Worm (Caenorhabditis elegans): ENCODE measurements around the gene hlb-1.

The hlb-1 gene

DNA sequence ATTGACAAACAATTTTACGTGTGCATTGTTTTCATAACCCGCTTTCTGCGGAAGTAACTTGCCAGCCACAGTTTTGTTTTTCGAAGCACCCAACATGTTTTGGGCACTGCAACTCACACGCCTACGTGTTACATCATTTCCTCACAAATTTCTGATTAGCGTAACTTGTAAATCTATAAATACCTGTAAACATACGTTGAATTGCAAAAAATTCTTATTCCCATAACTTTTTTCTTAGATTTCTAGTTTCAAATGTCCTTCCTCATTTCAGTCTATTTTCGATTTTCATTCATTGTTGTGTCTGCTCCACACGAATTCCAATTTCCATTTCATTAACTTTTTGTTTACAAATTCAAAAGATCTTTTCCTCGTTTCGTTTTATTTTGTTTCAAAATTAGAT lies 42.2 kb downstream of the hlb-1 start:
- no peak for TF ChIP-seq ceh-13 (GFP tag; optimal IDR thresholded peaks at IDR 0.05)
- no peak for TF ChIP-seq pes-1 (GFP tag; IDR thresholded peaks at IDR 0.05)
- TF ChIP-seq F13C5.2 (tag; optimal IDR thresholded peaks at IDR 0.05): no peak
- no peak for TF ChIP-seq sea-1 (GFP tag; conservative IDR thresholded peaks at IDR 0.05)
- TF ChIP-seq ama-1 (optimal IDR thresholded peaks at IDR 0.05): no peak
- no peak for TF ChIP-seq tbx-11 (GFP tag; IDR thresholded peaks at IDR 0.05)
- TF ChIP-seq ets-7 (tag; optimal IDR thresholded peaks at IDR 0.05): no peak
- TF ChIP-seq hnd-1 (tag; optimal IDR thresholded peaks at IDR 0.05): no peak
- no peak for TF ChIP-seq ceh-36 (tag; optimal IDR thresholded peaks at IDR 0.05)
- TF ChIP-seq hmg-4 (GFP tag; optimal IDR thresholded peaks at IDR 0.05): no peak
- no peak for TF ChIP-seq tra-4 (tag; optimal IDR thresholded peaks at IDR 0.05)
- TF ChIP-seq hmbx-1 (tag; optimal IDR thresholded peaks at IDR 0.05): no peak
- no peak for TF ChIP-seq scrt-1 (GFP tag; IDR thresholded peaks at IDR 0.05)
- no peak for TF ChIP-seq B0310.2 (tag; optimal IDR thresholded peaks at IDR 0.05)
- no peak for TF ChIP-seq aly-1 (tag; optimal IDR thresholded peaks at IDR 0.05)
- no peak for TF ChIP-seq flt-1 (GFP tag; IDR thresholded peaks at IDR 0.05)
- no peak for TF ChIP-seq tbx-37 (GFP tag; conservative IDR thresholded peaks at IDR 0.05)

DNA sequence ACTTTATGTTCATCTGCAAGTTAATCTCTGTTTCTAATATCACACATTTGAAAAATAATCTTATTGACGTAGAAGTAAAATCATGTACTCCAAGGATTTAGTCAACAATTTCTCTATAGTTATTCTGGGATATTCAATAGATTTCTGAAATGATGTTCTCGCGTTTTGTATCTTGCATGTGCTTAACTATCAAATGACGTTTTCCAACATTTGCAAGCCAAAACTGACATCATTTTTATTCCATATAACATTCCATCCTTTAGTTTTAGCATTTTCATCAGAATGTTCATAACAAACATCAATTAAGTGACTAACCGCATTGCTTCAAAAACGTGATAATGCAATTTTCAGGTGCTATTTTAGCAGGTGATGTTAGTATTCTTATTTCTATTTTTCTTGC lies 44.5 kb downstream of the hlb-1 start:
- TF ChIP-seq ets-7 (tag; optimal IDR thresholded peaks at IDR 0.05): no peak

DNA sequence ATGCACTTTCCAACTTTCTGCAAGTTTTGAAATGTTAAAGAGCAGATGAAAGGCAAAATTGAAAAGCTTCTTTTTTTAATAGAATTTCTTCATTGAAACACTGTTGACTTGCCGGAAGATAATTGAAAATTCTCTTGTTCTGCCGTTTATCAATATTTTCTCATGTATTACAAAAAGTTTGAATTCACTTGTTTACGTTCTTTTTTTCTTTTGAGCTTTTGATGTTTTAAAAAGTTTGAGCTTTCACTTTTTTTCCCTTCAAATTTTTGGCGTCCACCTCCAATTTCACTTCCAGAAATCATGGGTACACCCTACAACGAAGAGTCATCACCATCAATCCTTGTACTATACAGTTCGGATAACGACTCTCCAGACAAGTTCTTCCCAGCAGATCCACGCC lies 48.4 kb downstream of the hlb-1 start, which contains the start of gene F19D8.2:
Gene F19D8.2 (plus strand): TSS at position 301 of the 400 bp plus-strand sequence.
- TF ChIP-seq hmg-4 (GFP tag; optimal IDR thresholded peaks at IDR 0.05) (no peak), ama-1 (optimal IDR thresholded peaks at IDR 0.05) (no peak), sea-1 (GFP tag; conservative IDR thresholded peaks at IDR 0.05) (no peak), scrt-1 (GFP tag; IDR thresholded peaks at IDR 0.05) (no peak), ceh-36 (tag; optimal IDR thresholded peaks at IDR 0.05) (no peak)

DNA sequence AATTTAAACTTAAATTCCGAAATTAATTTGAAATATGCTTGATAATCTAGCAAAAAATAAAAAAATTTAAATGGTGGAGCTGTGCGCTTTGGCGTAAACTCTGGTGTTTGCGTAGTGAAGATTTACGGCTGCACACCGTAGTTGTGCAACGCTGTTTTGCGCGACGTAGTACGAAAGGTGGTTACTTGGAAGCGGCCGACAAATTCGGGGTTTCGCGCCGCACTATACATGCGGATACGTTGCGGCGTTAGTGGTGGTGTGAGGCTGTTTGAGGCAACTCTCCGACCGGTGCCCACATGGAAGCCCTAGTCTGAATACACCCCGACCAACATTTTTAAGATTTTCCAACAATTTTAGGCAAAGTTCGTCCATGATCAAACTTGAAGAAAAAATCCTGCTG lies 49.1 kb downstream of the hlb-1 start:
- no peak for TF ChIP-seq F13C5.2 (tag; optimal IDR thresholded peaks at IDR 0.05)
- TF ChIP-seq tra-4 (tag; optimal IDR thresholded peaks at IDR 0.05): no peak
- no peak for TF ChIP-seq ets-7 (tag; optimal IDR thresholded peaks at IDR 0.05)
- TF ChIP-seq hmbx-1 (tag; optimal IDR thresholded peaks at IDR 0.05): no peak
- no peak for TF ChIP-seq tbx-37 (GFP tag; conservative IDR thresholded peaks at IDR 0.05)
- TF ChIP-seq flt-1 (GFP tag; IDR thresholded peaks at IDR 0.05): no peak
- no peak for TF ChIP-seq hnd-1 (tag; optimal IDR thresholded peaks at IDR 0.05)
- no peak for TF ChIP-seq ceh-36 (tag; optimal IDR thresholded peaks at IDR 0.05)
- TF ChIP-seq aly-1 (tag; optimal IDR thresholded peaks at IDR 0.05): no peak
- TF ChIP-seq B0310.2 (tag; optimal IDR thresholded peaks at IDR 0.05): no peak
- no peak for TF ChIP-seq scrt-1 (GFP tag; IDR thresholded peaks at IDR 0.05)
- TF ChIP-seq hmg-4 (GFP tag; optimal IDR thresholded peaks at IDR 0.05): no peak
- TF ChIP-seq ama-1 (optimal IDR thresholded peaks at IDR 0.05): no peak
- no peak for TF ChIP-seq ceh-13 (GFP tag; optimal IDR thresholded peaks at IDR 0.05)
- TF ChIP-seq tbx-11 (GFP tag; IDR thresholded peaks at IDR 0.05): no peak

ce11 chrX:13823482-13823881 lies 59.1 kb downstream of the hlb-1 start, which contains the start of gene twk-23:
Gene twk-23, minus strand, starts transcription at chrX:13823582.
- TF ChIP-seq hnd-1 (tag; optimal IDR thresholded peaks at IDR 0.05) (no peak), B0310.2 (tag; optimal IDR thresholded peaks at IDR 0.05) (no peak), sea-1 (GFP tag; conservative IDR thresholded peaks at IDR 0.05) (no peak), ceh-36 (tag; optimal IDR thresholded peaks at IDR 0.05) (no peak), tbx-37 (GFP tag; conservative IDR thresholded peaks at IDR 0.05) (no peak), ceh-13 (GFP tag; optimal IDR thresholded peaks at IDR 0.05) (no peak), aly-1 (tag; optimal IDR thresholded peaks at IDR 0.05) (no peak), pes-1 (GFP tag; IDR thresholded peaks at IDR 0.05) (no peak), hmbx-1 (tag; optimal IDR thresholded peaks at IDR 0.05) (no peak), tra-4 (tag; optimal IDR thresholded peaks at IDR 0.05) (no peak), ets-7 (tag; optimal IDR thresholded peaks at IDR 0.05) (no peak), tbx-11 (GFP tag; IDR thresholded peaks at IDR 0.05) (no peak), scrt-1 (GFP tag; IDR thresholded peaks at IDR 0.05) (no peak), flt-1 (GFP tag; IDR thresholded peaks at IDR 0.05) (no peak), ama-1 (optimal IDR thresholded peaks at IDR 0.05) (no peak), F13C5.2 (tag; optimal IDR thresholded peaks at IDR 0.05) (no peak)

DNA sequence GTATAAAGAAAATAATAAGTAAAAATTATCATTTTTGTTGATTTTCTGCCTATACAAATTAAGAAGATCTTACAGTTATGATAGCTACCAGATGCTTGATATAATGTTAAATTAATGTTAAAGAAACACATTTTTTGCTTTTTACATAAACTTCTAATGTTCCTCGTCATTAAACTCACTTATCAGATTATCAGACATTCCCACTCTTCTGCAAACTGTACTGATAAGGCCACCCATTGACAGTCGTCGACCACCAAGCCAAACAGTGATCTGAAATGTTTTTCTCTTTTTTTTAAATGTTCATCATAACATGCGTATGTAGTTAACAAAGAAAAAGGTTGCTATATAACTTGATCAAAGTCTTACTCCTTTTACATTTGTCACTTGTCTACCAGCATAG lies 63.7 kb downstream of the hlb-1 start:
- TF ChIP-seq tbx-37 (GFP tag; conservative IDR thresholded peaks at IDR 0.05) (no peak), F13C5.2 (tag; optimal IDR thresholded peaks at IDR 0.05) (no peak), sea-1 (GFP tag; conservative IDR thresholded peaks at IDR 0.05) (no peak), ets-7 (tag; optimal IDR thresholded peaks at IDR 0.05) (no peak)

Data from whole organism, early embryonic.